Worm (Caenorhabditis elegans) whole organism, L4 larva: ENCODE data around the gene lact-8.
A peak's percentile ranks its signal among the peaks of the same experiment; 100 is the strongest.

Experiments used
- F10B5.3 ChIP-seq: sonication (generic microtip); optimal IDR thresholded peaks from 2 replicates; lab custom pipeline; 2016; ENCODE audit warnings: mild to moderate bottlenecking, missing genetic modification characterization, missing compliant biosample characterization
- F37D6.2 ChIP-seq: sonication (generic microtip); optimal IDR thresholded peaks from 2 replicates; lab custom pipeline; 2016; ENCODE audit warnings: mild to moderate bottlenecking, missing genetic modification characterization, missing compliant biosample characterization
- F44E2.7 ChIP-seq: fragments of 200-800 bp; sonication (Bioruptor generic); IDR thresholded peaks from 2 replicates; pipeline ENCODE4 v2.1.2; 2022; ENCODE audit warnings: missing genetic modification characterization, missing compliant biosample characterization
- F49E8.2 ChIP-seq: sonication (generic microtip); optimal IDR thresholded peaks from 2 replicates; lab custom pipeline; 2016; ENCODE audit warnings: missing compliant biosample characterization, mild to moderate bottlenecking, missing genetic modification characterization, borderline replicate concordance
- T26A8.4 ChIP-seq: fragments of 200-800 bp; sonication (Bioruptor generic); IDR thresholded peaks from 2 replicates; pipeline ENCODE4 v1.3.6; 2022; ENCODE audit warnings: missing genetic modification characterization, missing compliant biosample characterization
- Y5F2A.4 ChIP-seq: fragments of 200-800 bp; sonication (Bioruptor generic); optimal IDR thresholded peaks from 2 replicates; lab custom pipeline; 2018; ENCODE audit warnings: mild to moderate bottlenecking, missing genetic modification characterization, missing compliant biosample characterization
- ZK546.5 ChIP-seq, 2 experiments: sonication (generic microtip); optimal IDR thresholded peaks; 2 replicates each; lab custom pipeline; 2017; ENCODE audit warnings: missing biosample characterization in 2 of 2, missing genetic modification characterization in 2 of 2
- aly-2 ChIP-seq: sonication (generic microtip); optimal IDR thresholded peaks from 2 replicates; lab custom pipeline; 2018; ENCODE audit warnings: missing biosample characterization, missing genetic modification characterization
- ama-1 ChIP-seq: fragments of 150-350 bp; optimal IDR thresholded peaks from 2 replicates; lab custom pipeline; 2014; ENCODE audit warnings: inconsistent platforms, mixed read lengths
- attf-4 ChIP-seq: sonication (generic microtip); optimal IDR thresholded peaks from 3 replicates; lab custom pipeline; 2017; ENCODE audit warnings: missing biosample characterization, missing genetic modification characterization
- ceh-28 ChIP-seq: fragments of 150-350 bp; optimal IDR thresholded peaks from 2 replicates; lab custom pipeline; 2014; ENCODE audit warnings: missing biosample characterization, missing genetic modification reagents, missing genetic modification characterization
- ceh-32 ChIP-seq: sonication (generic microtip); optimal IDR thresholded peaks from 2 replicates; lab custom pipeline; 2016; ENCODE audit warnings: mild to moderate bottlenecking, missing genetic modification characterization, missing compliant biosample characterization; ENCODE audit not compliant: poor library complexity
- dmd-6 ChIP-seq: fragments of 200-800 bp; sonication (Bioruptor generic); IDR thresholded peaks from 2 replicates; pipeline ENCODE4 v1.3.6; 2022; ENCODE audit warnings: missing genetic modification reagents, missing genetic modification characterization, missing compliant biosample characterization
- dmd-9 ChIP-seq: fragments of 200-800 bp; sonication (Bioruptor generic); IDR thresholded peaks from 2 replicates; pipeline ENCODE4 v1.3.6; 2022; ENCODE audit warnings: missing genetic modification reagents, missing genetic modification characterization, missing compliant biosample characterization
- egl-27 ChIP-seq: sonication (generic microtip); optimal IDR thresholded peaks from 3 replicates; lab custom pipeline; 2017; ENCODE audit warnings: missing biosample characterization, missing genetic modification reagents, missing genetic modification characterization
- egl-43 ChIP-seq: fragments of 200-800 bp; sonication (Bioruptor generic); IDR thresholded peaks from 2 replicates; pipeline ENCODE4 v1.3.6; 2022; ENCODE audit warnings: missing genetic modification reagents, missing genetic modification characterization, missing compliant biosample characterization
- fkh-10 ChIP-seq: fragments of 150-350 bp; optimal IDR thresholded peaks from 2 replicates; lab custom pipeline; 2014; ENCODE audit warnings: missing biosample characterization, missing genetic modification reagents, missing genetic modification characterization
- hif-1 ChIP-seq, 2 experiments: sonication (generic microtip); optimal IDR thresholded peaks; 2 replicates each; lab custom pipeline; 2016 to 2017; ENCODE audit warnings: missing compliant biosample characterization in 2 of 2, missing genetic modification characterization in 2 of 2, missing genetic modification reagents in 2 of 2, missing genotype in 2 of 2, mild to moderate bottlenecking in 1 of 2
- hlh-11 ChIP-seq: fragments of 200-800 bp; sonication (Bioruptor generic); optimal IDR thresholded peaks from 2 replicates; lab custom pipeline; 2018; ENCODE audit warnings: mild to moderate bottlenecking, missing genetic modification characterization, missing compliant biosample characterization
- hlh-30 ChIP-seq: sonication (generic microtip); optimal IDR thresholded peaks from 2 replicates; lab custom pipeline; 2017; ENCODE audit warnings: antibody characterized with exemption, mild to moderate bottlenecking, missing genetic modification characterization, missing compliant biosample characterization; ENCODE audit not compliant: insufficient read depth
- lim-7 ChIP-seq: fragments of 200-800 bp; sonication (Bioruptor generic); IDR thresholded peaks from 2 replicates; pipeline ENCODE4 v1.3.6; 2022; ENCODE audit warnings: missing genetic modification characterization, missing compliant biosample characterization
- lin-15B ChIP-seq: fragments of 150-350 bp; sonication (generic microtip); optimal IDR thresholded peaks from 3 replicates; lab custom pipeline; 2014; ENCODE audit warnings: missing biosample characterization, missing genetic modification characterization
- lin-29 ChIP-seq: fragments of 200-800 bp; sonication (Bioruptor generic); IDR thresholded peaks from 2 replicates; pipeline ENCODE4 v1.3.6; 2022; ENCODE audit warnings: missing genetic modification reagents, missing genetic modification characterization, missing compliant biosample characterization
- lin-38 ChIP-seq: fragments of 200-800 bp; sonication (Bioruptor generic); IDR thresholded peaks from 2 replicates; pipeline ENCODE4 v1.3.6; 2022; ENCODE audit warnings: missing genetic modification reagents, missing genetic modification characterization, missing compliant biosample characterization
- lir-3 ChIP-seq: sonication (generic microtip); optimal IDR thresholded peaks from 2 replicates; lab custom pipeline; 2016; ENCODE audit warnings: mild to moderate bottlenecking, missing genetic modification characterization, missing compliant biosample characterization
- lsy-2 ChIP-seq, 2 experiments: fragments of 150-350 bp in 1 of 2; sonication (generic microtip) in 1 of 2; optimal IDR thresholded peaks; 2 replicates each; lab custom pipeline; 2014 to 2017; ENCODE audit warnings: missing biosample characterization in 2 of 2, missing genetic modification characterization in 2 of 2
- madf-5 ChIP-seq, 2 experiments: fragments of 200-800 bp; sonication (Bioruptor generic); IDR thresholded peaks; 2 replicates each; pipeline ENCODE4 v1.3.6; 2022; ENCODE audit warnings: missing compliant biosample characterization in 2 of 2, missing genetic modification characterization in 2 of 2
- mdl-1 ChIP-seq, 2 experiments: fragments of 150-350 bp in 1 of 2; sonication (generic microtip) in 1 of 2; optimal IDR thresholded peaks; 2 replicates each; lab custom pipeline; 2014 to 2017; ENCODE audit warnings: missing biosample characterization in 2 of 2, missing genetic modification characterization in 2 of 2
- mdt-29 ChIP-seq: fragments of 200-800 bp; sonication (Bioruptor generic); IDR thresholded peaks from 2 replicates; pipeline ENCODE4 v1.3.6; 2022; ENCODE audit warnings: missing genetic modification reagents, missing genetic modification characterization, missing compliant biosample characterization
- mep-1 ChIP-seq: fragments of 150-350 bp; sonication (generic microtip); optimal IDR thresholded peaks from 3 replicates; lab custom pipeline; 2014; ENCODE audit warnings: missing biosample characterization, missing genetic modification characterization
- mes-2 ChIP-seq: sonication (generic microtip); optimal IDR thresholded peaks from 2 replicates; lab custom pipeline; 2016; ENCODE audit warnings: missing genotype, mild to moderate bottlenecking, missing genetic modification characterization, missing compliant biosample characterization; ENCODE audit not compliant: poor library complexity, severe bottlenecking
- nhr-102 ChIP-seq: sonication (generic microtip); optimal IDR thresholded peaks from 2 replicates; lab custom pipeline; 2016; ENCODE audit warnings: mild to moderate bottlenecking, missing genetic modification characterization, moderate library complexity, missing compliant biosample characterization
- nhr-25 ChIP-seq: sonication (generic microtip); optimal IDR thresholded peaks from 2 replicates; lab custom pipeline; 2017; ENCODE audit warnings: missing genetic modification characterization, mild to moderate bottlenecking, missing compliant biosample characterization, antibody characterized with exemption, moderate library complexity, borderline replicate concordance; ENCODE audit not compliant: insufficient read depth
- nhr-28 ChIP-seq: fragments of 150-350 bp; optimal IDR thresholded peaks from 2 replicates; lab custom pipeline; 2014; ENCODE audit warnings: missing biosample characterization, missing genetic modification characterization
- nhr-76 ChIP-seq: fragments of 150-350 bp; optimal IDR thresholded peaks from 2 replicates; lab custom pipeline; 2014; ENCODE audit warnings: missing biosample characterization, missing genetic modification characterization
- sdz-12 ChIP-seq: fragments of 200-800 bp; sonication (Bioruptor generic); optimal IDR thresholded peaks from 2 replicates; lab custom pipeline; 2018; ENCODE audit warnings: mild to moderate bottlenecking, missing genetic modification characterization, missing compliant biosample characterization
- set-16 ChIP-seq: fragments of 200-800 bp; sonication (Bioruptor generic); IDR thresholded peaks from 2 replicates; pipeline ENCODE4 v1.3.6; 2022; ENCODE audit warnings: missing genetic modification reagents, missing genetic modification characterization, missing compliant biosample characterization
- skn-1 ChIP-seq: fragments of 150-350 bp; optimal IDR thresholded peaks from 2 replicates; lab custom pipeline; 2014; ENCODE audit warnings: missing biosample characterization, missing genetic modification characterization
- tag-97 ChIP-seq: fragments of 200-800 bp; sonication (Bioruptor generic); IDR thresholded peaks from 2 replicates; pipeline ENCODE4 v1.3.6; 2022; ENCODE audit warnings: missing genetic modification characterization, missing compliant biosample characterization
- vab-7 ChIP-seq: fragments of 200-800 bp; sonication (Bioruptor generic); IDR thresholded peaks from 2 replicates; pipeline ENCODE4 v1.3.6; 2022; ENCODE audit warnings: missing genetic modification reagents, missing genetic modification characterization, missing compliant biosample characterization
- zfp-2 ChIP-seq: sonication (generic microtip); optimal IDR thresholded peaks from 2 replicates; lab custom pipeline; 2016; ENCODE audit warnings: mild to moderate bottlenecking, missing genetic modification characterization, missing compliant biosample characterization
- zfp-3 ChIP-seq: fragments of 200-800 bp; sonication (Bioruptor generic); conservative IDR thresholded peaks from 2 replicates; pipeline ENCODE4 v1.3.6; 2022; ENCODE audit warnings: missing genetic modification reagents, missing genetic modification characterization, missing compliant biosample characterization
- ztf-11 ChIP-seq: fragments of 150-350 bp; optimal IDR thresholded peaks from 2 replicates; lab custom pipeline; 2014; ENCODE audit warnings: missing biosample characterization, missing genetic modification characterization
- ztf-7 ChIP-seq: fragments of 150-350 bp; optimal IDR thresholded peaks from 2 replicates; lab custom pipeline; 2014; ENCODE audit warnings: missing biosample characterization, missing genetic modification characterization

The lact-8 gene

ce11 chrV:11076403-11076802, 17.0 kb downstream of the lact-8 start (continued):
- TF ChIP-seq ceh-32 (tag; lab: Kevin White, UChicago), result no peak
- peak in 1 of 2 experiments; percentile 83; a peak in 2 of 4 replicates for TF ChIP-seq madf-5 (GFP tag; IDR thresholded peaks at IDR 0.05; lab: Robert Waterston, UW)
- no peak for TF ChIP-seq nhr-25 (tag; lab: Kevin White, UChicago)
- TF ChIP-seq zfp-2 (tag; lab: Kevin White, UChicago), result no peak
- TF ChIP-seq mes-2, result no peak
- peak; percentile 93 for TF ChIP-seq F49E8.2 (tag; lab: Kevin White, UChicago)
- no peak for TF ChIP-seq ztf-7 (tag; lab: Kevin White, UChicago)
- TF ChIP-seq skn-1, result no peak
- no peak for TF ChIP-seq ztf-11 (tag; lab: Kevin White, UChicago)
- TF ChIP-seq nhr-76, result no peak
- TF ChIP-seq ZK546.5 (tag; optimal IDR thresholded peaks at IDR 0.05; lab: Kevin White, UChicago), result no peak
- peak; percentile 22 for TF ChIP-seq hlh-30
- TF ChIP-seq set-16 (GFP tag; lab: Robert Waterston, UW), result no peak
- TF ChIP-seq lsy-2 (tag; optimal IDR thresholded peaks at IDR 0.05; lab: Kevin White, UChicago), result no peak
- peak; percentile 77 for TF ChIP-seq ama-1 (lab: Kevin White, UChicago)
- TF ChIP-seq dmd-9, result no peak
- no peak for TF ChIP-seq lin-15B (tag; lab: Kevin White, UChicago)
- no peak; the same call in 1 of the 2 replicates for TF ChIP-seq T26A8.4
- TF ChIP-seq fkh-10 (GFP tag; lab: Kevin White, UChicago), result no peak
- TF ChIP-seq egl-27, result no peak
- no peak for TF ChIP-seq Y5F2A.4 (GFP tag; lab: Kevin White, UChicago)
- no peak for TF ChIP-seq lir-3 (tag; lab: Kevin White, UChicago)
- TF ChIP-seq lin-29 (GFP tag; lab: Robert Waterston, UW), result 0 out of 2 replicates have a peak, but pooled peaks have one; percentile 9
- TF ChIP-seq sdz-12 (GFP tag; lab: Kevin White, UChicago), result no peak

- TF ChIP-seq tag-97 (GFP tag; lab: Robert Waterston, UW) (0 out of 2 replicates have a peak, but pooled peaks have one; percentile 39), hlh-30 (no peak), aly-2 (tag; lab: Kevin White, UChicago) (no peak), T26A8.4 (0 out of 2 replicates have a peak, but pooled peaks have one; percentile 48), lsy-2 (tag; optimal IDR thresholded peaks at IDR 0.05; lab: Kevin White, UChicago) (no peak), F44E2.7 (no peak), mdt-29 (no peak), lim-7 (GFP tag; lab: Robert Waterston, UW) (no peak), attf-4 (tag; lab: Kevin White, UChicago) (no peak), nhr-102 (tag; lab: Kevin White, UChicago) (no peak), ztf-11 (tag; lab: Kevin White, UChicago) (no peak), F10B5.3 (tag; lab: Kevin White, UChicago) (peak; percentile 16), nhr-28 (no peak), dmd-6 (GFP tag; lab: Robert Waterston, UW) (no peak)
These were observed 17.4 kb downstream of the lact-8 start for ce11 chrV:11076028-11076402.

ce11 chrV:11075209-11076027, 18.0 kb downstream of the lact-8 start:
- peak; percentile 61 for TF ChIP-seq set-16 (GFP tag; lab: Robert Waterston, UW)
- no peak for TF ChIP-seq ceh-28
- peak; percentile 65 for TF ChIP-seq hlh-30
- TF ChIP-seq ceh-32 (tag; lab: Kevin White, UChicago), result no peak
- TF ChIP-seq F10B5.3 (tag; lab: Kevin White, UChicago), result peak; percentile 52
- 0 out of 2 replicates have a peak, but pooled peaks have one; percentile 9 for TF ChIP-seq dmd-9
- TF ChIP-seq lim-7 (GFP tag; lab: Robert Waterston, UW), result no peak
- TF ChIP-seq lin-38, result peak; percentile 42
- peak in 1 of 2 experiments; percentile 29 for TF ChIP-seq hif-1 (tag; optimal IDR thresholded peaks at IDR 0.05; lab: Kevin White, UChicago)
- peak in 1 of 2 experiments; percentile 81 for TF ChIP-seq mdl-1 (tag; optimal IDR thresholded peaks at IDR 0.05; lab: Kevin White, UChicago)
- TF ChIP-seq F37D6.2 (tag; lab: Kevin White, UChicago), result peak; percentile 4
- 0 out of 2 replicates have a peak, but pooled peaks have one; percentile 41 for TF ChIP-seq zfp-3 (GFP tag; lab: Robert Waterston, UW)
- peak; percentile 18 for TF ChIP-seq nhr-25 (tag; lab: Kevin White, UChicago)
- no peak for TF ChIP-seq mdt-29
- TF ChIP-seq egl-43 (GFP tag; lab: Robert Waterston, UW), result peak; percentile 87
- TF ChIP-seq hlh-11 (tag; lab: Kevin White, UChicago), result peak; percentile 21
- TF ChIP-seq T26A8.4, result 0 out of 2 replicates have a peak, but pooled peaks have one; percentile 19
- TF ChIP-seq mep-1 (tag; lab: Kevin White, UChicago), result peak; percentile 27
- no peak for TF ChIP-seq vab-7
- TF ChIP-seq fkh-10 (GFP tag; lab: Kevin White, UChicago), result peak; percentile 34
- TF ChIP-seq lin-29 (GFP tag; lab: Robert Waterston, UW), result no peak; the same call in 1 of the 2 replicates
